Worm (Caenorhabditis elegans): Measurements from ENCODE around the gene let-711.
"Not testable (repeated sequence)": the region's sequence is repeated elsewhere in the genome, so short reads cannot be mapped to it uniquely, and the experiment has no call there.

The let-711 gene

DNA sequence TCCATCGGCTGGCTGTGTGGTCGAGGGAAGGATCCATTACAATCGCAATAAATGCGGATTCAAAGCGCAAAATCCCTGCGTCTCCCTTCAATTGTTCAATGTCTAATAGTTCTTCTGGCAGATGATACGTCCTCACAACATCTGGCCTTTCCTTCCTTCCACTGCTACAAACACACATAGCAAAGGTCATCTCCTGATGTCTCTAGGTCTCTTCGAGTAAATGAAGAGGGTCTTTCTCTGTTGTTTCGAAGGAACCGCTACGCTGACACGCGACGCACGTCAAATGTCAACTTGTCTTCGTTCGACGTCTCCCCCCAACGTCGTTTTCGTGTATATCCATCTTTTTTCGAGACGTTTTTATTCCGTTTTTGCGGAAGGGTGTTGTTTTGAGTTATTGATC is 32.4 kb downstream of the let-711 start (continued):
- TF ChIP-seq elt-2 (tag; optimal IDR thresholded peaks at IDR 0.05) (no peak), ceh-22 (tag; optimal IDR thresholded peaks at IDR 0.05) (no peak), tbx-7 (tag; optimal IDR thresholded peaks at IDR 0.05) (no peak), ceh-14 (tag; optimal IDR thresholded peaks at IDR 0.05) (no peak), nfya-1 (tag; optimal IDR thresholded peaks at IDR 0.05) (peak; percentile 60), hlh-15 (tag; optimal IDR thresholded peaks at IDR 0.05) (no peak), npax-4 (tag; optimal IDR thresholded peaks at IDR 0.05) (no peak), ceh-45 (GFP tag; IDR thresholded peaks at IDR 0.05) (no peak), nhr-11 (tag; optimal IDR thresholded peaks at IDR 0.05) (no peak), C08G9.2 (tag; optimal IDR thresholded peaks at IDR 0.05) (no peak), sdc-2 (tag; optimal IDR thresholded peaks at IDR 0.05) (no peak), lin-11 (tag; optimal IDR thresholded peaks at IDR 0.05) (no peak), unc-3 (GFP tag; conservative IDR thresholded peaks at IDR 0.05) (no peak), unc-3 (tag; optimal IDR thresholded peaks at IDR 0.05) (no peak), ama-1 (optimal IDR thresholded peaks at IDR 0.05) (no peak)

- TF ChIP-seq ceh-45 (GFP tag; IDR thresholded peaks at IDR 0.05) (no peak), syd-9 (tag; optimal IDR thresholded peaks at IDR 0.05) (no peak), lim-6 (tag; optimal IDR thresholded peaks at IDR 0.05) (no peak), ref-2 (tag; optimal IDR thresholded peaks at IDR 0.05) (no peak)
Measured at ce11 chrIII:6979584-6979983, 33.1 kb downstream of the let-711 start, which contains the start of gene ceh-20. TSS of gene ceh-20 (plus strand) at chrIII:6979884.

ce11 chrIII:6981989-6982553 is 35.6 kb downstream of the let-711 start, which contains the start of gene F31E3.6:
TSS of gene F31E3.6 (plus strand) at chrIII:6982081.
- TF ChIP-seq pat-9, tbx-2, ceh-48 (tag; optimal IDR thresholded peaks at IDR 0.05): not testable (repeated sequence)

DNA sequence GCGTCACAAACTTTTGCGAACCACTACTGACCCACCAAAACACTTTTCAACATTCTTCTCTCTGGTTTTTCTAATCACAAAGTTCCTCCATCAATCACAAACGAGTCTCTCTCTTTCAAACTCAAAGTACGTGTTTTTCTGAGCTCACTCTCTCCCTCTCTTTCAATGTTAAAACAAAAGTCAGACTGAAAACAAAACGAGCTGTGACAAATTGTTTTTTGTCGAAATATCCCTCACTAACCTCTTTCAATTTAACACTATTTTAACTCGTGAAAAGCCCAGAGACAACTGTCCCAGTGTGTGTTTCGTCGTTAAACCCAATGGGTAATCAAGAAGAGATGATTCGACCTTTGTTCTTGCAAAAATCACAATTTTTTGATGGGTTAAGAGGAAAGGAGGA is 41.5 kb downstream of the let-711 start:
- no peak for TF ChIP-seq dmd-4 (tag; optimal IDR thresholded peaks at IDR 0.05; ENCODE audit: borderline replicate concordance)
- peak; percentile 78 for TF ChIP-seq ceh-18 (tag; optimal IDR thresholded peaks at IDR 0.05)
- no peak for TF ChIP-seq ceh-14 (tag; optimal IDR thresholded peaks at IDR 0.05)
- TF ChIP-seq pax-1 (tag; optimal IDR thresholded peaks at IDR 0.05) = no peak
- no peak for TF ChIP-seq syd-9 (tag; optimal IDR thresholded peaks at IDR 0.05)
- TF ChIP-seq unc-3 (GFP tag; conservative IDR thresholded peaks at IDR 0.05) = no peak
- no peak for TF ChIP-seq unc-3 (tag; optimal IDR thresholded peaks at IDR 0.05)

- TF ChIP-seq rnt-1 (tag; optimal IDR thresholded peaks at IDR 0.05) (no peak), ref-2 (tag; optimal IDR thresholded peaks at IDR 0.05) (no peak), fax-1 (tag; optimal IDR thresholded peaks at IDR 0.05) (no peak), ceh-31 (tag; optimal IDR thresholded peaks at IDR 0.05) (no peak), che-1 (tag; optimal IDR thresholded peaks at IDR 0.05) (no peak), nfya-1 (tag; optimal IDR thresholded peaks at IDR 0.05) (no peak), C38D4.7 (GFP tag; optimal IDR thresholded peaks at IDR 0.05) (no peak), dmd-4 (tag; optimal IDR thresholded peaks at IDR 0.05; ENCODE audit: borderline replicate concordance) (no peak), pax-1 (tag; optimal IDR thresholded peaks at IDR 0.05) (no peak), ceh-19 (GFP tag; optimal IDR thresholded peaks at IDR 0.05) (no peak), zip-5 (tag; optimal IDR thresholded peaks at IDR 0.05) (no peak), pat-9 (tag; optimal IDR thresholded peaks at IDR 0.05) (no peak), nhr-11 (tag; optimal IDR thresholded peaks at IDR 0.05) (no peak), ceh-2 (tag; optimal IDR thresholded peaks at IDR 0.05) (no peak)
Measured at ce11 chrIII:6989201-6989600, 42.7 kb downstream of the let-711 start.

DNA sequence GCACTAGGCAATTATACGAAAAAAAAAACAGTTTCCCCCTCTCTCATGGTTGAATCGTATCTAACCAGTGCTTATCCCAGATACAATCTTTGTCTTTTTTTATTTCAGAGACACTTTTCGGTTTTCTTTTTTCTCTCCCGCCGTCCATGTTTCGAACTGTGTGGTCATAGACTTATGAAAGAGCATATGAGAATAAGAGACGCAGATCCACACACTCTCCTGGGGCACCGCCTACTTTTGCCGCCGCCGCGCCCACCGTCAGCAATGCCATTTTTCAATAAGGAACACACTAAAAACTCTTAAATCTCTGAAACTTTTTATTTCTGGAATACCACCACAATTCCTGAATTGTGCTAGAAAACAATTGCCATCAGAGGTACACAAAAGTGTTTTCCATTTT is 43.4 kb downstream of the let-711 start, which contains the start of gene prk-1:
TSS of gene prk-1 (plus strand) at position 269 of the 400 bp plus-strand sequence.
- TF ChIP-seq sox-4 (tag; optimal IDR thresholded peaks at IDR 0.05) (no peak), ets-4 (tag; optimal IDR thresholded peaks at IDR 0.05) (no peak), syd-9 (tag; optimal IDR thresholded peaks at IDR 0.05) (no peak), ceh-45 (GFP tag; IDR thresholded peaks at IDR 0.05) (no peak)

Data from whole organism, late embryonic.